Fruit fly (Drosophila melanogaster): Measurements from ENCODE around the gene Qtzl.
A peak's percentile ranks its signal among the peaks of the same experiment; 100 is the strongest.

Gene Qtzl

dm6 chr2L:12013741-12014393, 18.3 kb downstream of the Qtzl start:
- TF ChIP-seq foxo (GFP tag; optimal IDR thresholded peaks at IDR 0.05) (peak in 1 of 2 experiments; percentile 9), h (GFP tag; optimal IDR thresholded peaks at IDR 0.05) (peak; percentile 24), psq (GFP tag; optimal IDR thresholded peaks at IDR 0.05) (peak; percentile 83), dl (GFP tag; optimal IDR thresholded peaks at IDR 0.05; ENCODE audit: insufficient read depth in 1 of 2, partially characterized antibody in 2 of 2) (peak; percentile 27 to 31), OdsH (GFP tag; optimal IDR thresholded peaks at IDR 0.05) (peak; percentile 1), Sp1 (GFP tag; optimal IDR thresholded peaks at IDR 0.05) (peak; percentile 6), tai (GFP tag; optimal IDR thresholded peaks at IDR 0.05) (no peak), ey (GFP tag; optimal IDR thresholded peaks at IDR 0.05) (no peak), Rel (GFP tag; optimal IDR thresholded peaks at IDR 0.05) (no peak), Rel (tag; optimal IDR thresholded peaks at IDR 0.05) (peak; percentile 90), woc (GFP tag; optimal IDR thresholded peaks at IDR 0.05) (peak; percentile 4), fru (GFP tag; optimal IDR thresholded peaks at IDR 0.05) (peak; percentile 11), dmrt93B (GFP tag; optimal IDR thresholded peaks at IDR 0.05) (no peak), lola (GFP tag; optimal IDR thresholded peaks at IDR 0.05) (no peak), HLH106 (tag; optimal IDR thresholded peaks at IDR 0.05) (peak; percentile 31), Hnf4 (GFP tag; optimal IDR thresholded peaks at IDR 0.05) (peak; percentile 78)

dm6 chr2L:12020735-12021134, 25.2 kb downstream of the Qtzl start, which contains the start of gene Wdr81:
TSS of gene Wdr81 (minus strand) at chr2L:12020960.
- TF ChIP-seq Rel (GFP tag; optimal IDR thresholded peaks at IDR 0.05) (no peak), Rel (tag; optimal IDR thresholded peaks at IDR 0.05) (peak; percentile 26), dl (GFP tag; optimal IDR thresholded peaks at IDR 0.05; ENCODE audit: insufficient read depth in 1 of 2, partially characterized antibody in 2 of 2) (no peak)

DNA sequence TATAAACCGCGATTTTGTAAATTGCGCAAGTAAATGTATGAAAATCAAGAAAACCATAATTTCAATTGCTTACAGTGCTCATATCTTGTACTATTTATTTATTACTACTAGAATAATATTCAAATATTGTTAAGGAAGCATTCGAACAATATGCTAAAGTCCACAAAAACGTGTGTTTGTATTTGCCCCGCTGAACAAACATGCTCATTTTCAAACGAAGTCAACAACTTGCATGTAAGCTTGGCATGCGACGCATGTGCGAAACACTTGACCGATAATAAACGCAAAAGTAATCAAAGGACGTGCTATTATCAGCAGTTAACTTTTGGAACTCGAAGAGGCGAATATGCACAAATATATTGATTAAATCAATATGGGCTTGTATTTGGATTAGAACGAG, 25.7 kb downstream of the Qtzl start:
- TF ChIP-seq woc (GFP tag; optimal IDR thresholded peaks at IDR 0.05) (no peak), h (GFP tag; optimal IDR thresholded peaks at IDR 0.05) (peak; percentile 33), Hr83 (GFP tag; optimal IDR thresholded peaks at IDR 0.05; ENCODE audit: poor library complexity, severe bottlenecking) (peak; percentile 73), Vsx2 (GFP tag; optimal IDR thresholded peaks at IDR 0.05; ENCODE audit: partially characterized antibody) (no peak), CrebA (GFP tag; optimal IDR thresholded peaks at IDR 0.05; ENCODE audit: borderline replicate concordance) (no peak), Jra (GFP tag; optimal IDR thresholded peaks at IDR 0.05) (peak; percentile 19), lola (GFP tag; optimal IDR thresholded peaks at IDR 0.05) (no peak), dsf (GFP tag; optimal IDR thresholded peaks at IDR 0.05; ENCODE audit: borderline replicate concordance) (peak; percentile 11), usp (GFP tag; optimal IDR thresholded peaks at IDR 0.05) (no peak), Rel (GFP tag; optimal IDR thresholded peaks at IDR 0.05) (no peak), Rel (tag; optimal IDR thresholded peaks at IDR 0.05) (no peak), HLH106 (tag; optimal IDR thresholded peaks at IDR 0.05) (no peak), ey (GFP tag; optimal IDR thresholded peaks at IDR 0.05) (peak; percentile 17), Abd-B (GFP tag; optimal IDR thresholded peaks at IDR 0.05) (no peak), Dfd (GFP tag; optimal IDR thresholded peaks at IDR 0.05) (no peak), jim (GFP tag; optimal IDR thresholded peaks at IDR 0.05) (no peak), rgr (GFP tag; optimal IDR thresholded peaks at IDR 0.05) (peak; percentile 58), Hnf4 (GFP tag; optimal IDR thresholded peaks at IDR 0.05) (no peak), N (GFP tag; optimal IDR thresholded peaks at IDR 0.05) (no peak), dl (GFP tag; optimal IDR thresholded peaks at IDR 0.05; ENCODE audit: insufficient read depth in 1 of 2, partially characterized antibody in 2 of 2) (no peak), Hr78 (GFP tag; optimal IDR thresholded peaks at IDR 0.05) (no peak), OdsH (GFP tag; optimal IDR thresholded peaks at IDR 0.05) (peak; percentile 49), brk (GFP tag; optimal IDR thresholded peaks at IDR 0.05) (no peak), Sp1 (GFP tag; optimal IDR thresholded peaks at IDR 0.05) (peak; percentile 41), dmrt93B (GFP tag; optimal IDR thresholded peaks at IDR 0.05) (no peak), br (GFP tag; optimal IDR thresholded peaks at IDR 0.05) (no peak), sage (GFP tag; optimal IDR thresholded peaks at IDR 0.05) (no peak), GATAd (GFP tag; optimal IDR thresholded peaks at IDR 0.05) (no peak), tai (GFP tag; optimal IDR thresholded peaks at IDR 0.05) (no peak), pan (optimal IDR thresholded peaks at IDR 0.05) (no peak), foxo (GFP tag; optimal IDR thresholded peaks at IDR 0.05) (peak in 1 of 2 experiments; percentile 19), fru (GFP tag; optimal IDR thresholded peaks at IDR 0.05) (peak; percentile 15), sv (GFP tag; optimal IDR thresholded peaks at IDR 0.05) (no peak), Dif (GFP tag; optimal IDR thresholded peaks at IDR 0.05; ENCODE audit: partially characterized antibody) (no peak), psq (GFP tag; optimal IDR thresholded peaks at IDR 0.05) (no peak), Mio (GFP tag; optimal IDR thresholded peaks at IDR 0.05) (no peak), CG32264 (GFP tag; optimal IDR thresholded peaks at IDR 0.05) (no peak), CG9705 (GFP tag; optimal IDR thresholded peaks at IDR 0.05) (no peak), Myc (optimal IDR thresholded peaks at IDR 0.05) (no peak)
